Comparison of ENCODE assay signal across 1 worm cellular context in the genomic region with DNA sequence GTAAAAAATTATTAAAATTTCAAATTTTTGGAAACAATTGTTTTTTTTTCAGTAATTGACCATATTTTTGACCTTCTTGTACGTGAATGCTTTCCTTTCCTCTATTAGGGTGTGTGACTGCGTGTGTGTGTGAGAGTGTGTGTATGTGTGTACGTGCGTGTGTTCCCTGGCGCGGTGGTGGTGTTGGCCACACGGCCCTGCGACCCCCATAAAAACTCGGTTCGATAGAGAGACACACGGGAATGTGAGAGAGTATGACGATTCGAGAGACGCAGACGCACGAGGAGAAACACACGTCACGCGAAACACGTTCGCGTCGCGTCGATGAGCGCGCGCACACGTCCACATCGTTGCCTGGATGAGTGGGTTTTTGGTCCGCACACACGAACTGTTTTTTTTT.
A peak's percentile ranks its signal among the peaks of the same experiment; 100 is the strongest.
TF ChIP-seq lines count a peak whose summit lies in the region.

No protein-coding gene starts in this region.

TF ChIP-seq in whole organism, L1 larva, 84 proteins besides CTCF, POLR2A, EP300 and RAD21 (continued from another document):
- TF ChIP-seq zip-4 (GFP tag; optimal IDR thresholded peaks at IDR 0.05; lab: Kevin White, UChicago): no peak
- TF ChIP-seq nhr-85 (tag; lab: Kevin White, UChicago): peak; percentile 78
- no peak for TF ChIP-seq ces-1 (GFP tag; optimal IDR thresholded peaks at IDR 0.05; lab: Kevin White, UChicago)
- TF ChIP-seq sptf-1 (tag; optimal IDR thresholded peaks at IDR 0.05; lab: Kevin White, UChicago): no peak
- no peak for TF ChIP-seq tlp-1 (tag; optimal IDR thresholded peaks at IDR 0.05; lab: Kevin White, UChicago)
- TF ChIP-seq ztf-11 (tag; optimal IDR thresholded peaks at IDR 0.05; lab: Kevin White, UChicago): peak in 1 of 2 experiments; percentile 41
- peak; percentile 59 for TF ChIP-seq unc-86 (tag; optimal IDR thresholded peaks at IDR 0.05; lab: Kevin White, UChicago)
- TF ChIP-seq fkh-8 (tag; optimal IDR thresholded peaks at IDR 0.05; lab: Kevin White, UChicago): peak; percentile 83
- no peak for TF ChIP-seq unc-130 (tag; optimal IDR thresholded peaks at IDR 0.05; lab: Kevin White, UChicago)
- TF ChIP-seq hlh-4 (tag; optimal IDR thresholded peaks at IDR 0.05; lab: Kevin White, UChicago): no peak
- TF ChIP-seq dsc-1 (tag; optimal IDR thresholded peaks at IDR 0.05; lab: Kevin White, UChicago): peak; percentile 54
- peak in 2 of 6 experiments; percentile 43 to 45 for TF ChIP-seq elt-3 (tag; optimal IDR thresholded peaks at IDR 0.05; lab: Kevin White, UChicago)
- TF ChIP-seq skn-1 (tag; optimal IDR thresholded peaks at IDR 0.05; lab: Kevin White, UChicago): peak; percentile 59
- no peak for TF ChIP-seq C34B4.2 (tag; optimal IDR thresholded peaks at IDR 0.05; lab: Kevin White, UChicago)
